Worm (Caenorhabditis elegans) whole organism, mixed stage, embryonic: Measurements from ENCODE around the gene C55A1.1.
"Not testable (repeated sequence)": the region's sequence is repeated elsewhere in the genome, so short reads cannot be mapped to it uniquely, and the experiment has no call there.

Source experiments
- M03D4.4 ChIP-seq: sonication (generic microtip); optimal IDR thresholded peaks from 2 replicates; lab custom pipeline; 2017; ENCODE audit warnings: mild to moderate bottlenecking, missing genetic modification characterization, missing compliant biosample characterization
- bed-3 ChIP-seq: fragments of 200-800 bp; sonication (Bioruptor generic); optimal IDR thresholded peaks from 3 replicates; lab custom pipeline; 2018; ENCODE audit warnings: mild to moderate bottlenecking, missing genetic modification characterization, moderate library complexity, missing compliant biosample characterization
- blmp-1 ChIP-seq: fragments of 150-350 bp; optimal IDR thresholded peaks from 2 replicates; lab custom pipeline; 2014; ENCODE audit warnings: missing biosample characterization, missing genetic modification characterization
- ceh-39 ChIP-seq: fragments of 150-350 bp; optimal IDR thresholded peaks from 2 replicates; lab custom pipeline; 2014; ENCODE audit warnings: missing biosample characterization, missing genetic modification characterization
- ceh-43 ChIP-seq: fragments of 200-800 bp; sonication (Bioruptor generic); optimal IDR thresholded peaks from 2 replicates; lab custom pipeline; 2018; ENCODE audit warnings: mild to moderate bottlenecking, missing genetic modification characterization, moderate library complexity, missing compliant biosample characterization
- ceh-83 ChIP-seq: fragments of 200-800 bp; sonication (Bioruptor generic); optimal IDR thresholded peaks from 2 replicates; lab custom pipeline; 2018; ENCODE audit warnings: mild to moderate bottlenecking, missing genetic modification characterization, missing compliant biosample characterization
- ces-1 ChIP-seq: fragments of 150-350 bp; optimal IDR thresholded peaks from 2 replicates; lab custom pipeline; 2014; ENCODE audit warnings: missing biosample characterization, missing genetic modification reagents, missing genetic modification characterization
- cnd-1 ChIP-seq: fragments of 200-800 bp; sonication (Bioruptor generic); optimal IDR thresholded peaks from 2 replicates; lab custom pipeline; 2018; ENCODE audit warnings: mild to moderate bottlenecking, missing genetic modification characterization, missing compliant biosample characterization
- drap-1 ChIP-seq: fragments of 200-800 bp; sonication (Bioruptor generic); optimal IDR thresholded peaks from 3 replicates; lab custom pipeline; 2018; ENCODE audit warnings: mild to moderate bottlenecking, missing genetic modification characterization, missing compliant biosample characterization
- elt-1 ChIP-seq: sonication (generic microtip); optimal IDR thresholded peaks from 2 replicates; lab custom pipeline; 2017; ENCODE audit warnings: missing genetic modification characterization, mild to moderate bottlenecking, missing compliant biosample characterization, antibody characterized with exemption, moderate library complexity, borderline replicate concordance; ENCODE audit not compliant: insufficient read depth
- elt-3 ChIP-seq: fragments of 150-350 bp; optimal IDR thresholded peaks from 2 replicates; lab custom pipeline; 2014; ENCODE audit warnings: missing biosample characterization, missing genetic modification characterization
- flh-1 ChIP-seq: fragments of 200-800 bp; sonication (Bioruptor generic); optimal IDR thresholded peaks from 2 replicates; lab custom pipeline; 2018; ENCODE audit warnings: mild to moderate bottlenecking, missing genetic modification characterization, moderate library complexity, missing compliant biosample characterization
- ham-2 ChIP-seq: fragments of 200-800 bp; sonication (Bioruptor generic); optimal IDR thresholded peaks from 2 replicates; lab custom pipeline; 2018; ENCODE audit warnings: mild to moderate bottlenecking, missing genetic modification characterization, missing compliant biosample characterization
- hlh-1 ChIP-seq: fragments of 150-350 bp; optimal IDR thresholded peaks from 2 replicates; lab custom pipeline; 2014; ENCODE audit warnings: missing biosample characterization, missing genetic modification reagents, missing genetic modification characterization
- lin-13 ChIP-seq: fragments of 150-350 bp; optimal IDR thresholded peaks from 2 replicates; lab custom pipeline; 2014; ENCODE audit warnings: missing biosample characterization, missing genetic modification characterization
- lin-32 ChIP-seq: fragments of 200-800 bp; sonication (Bioruptor generic); optimal IDR thresholded peaks from 2 replicates; lab custom pipeline; 2018; ENCODE audit warnings: mild to moderate bottlenecking, missing genetic modification characterization, missing compliant biosample characterization
- lsy-2 ChIP-seq: fragments of 150-350 bp; optimal IDR thresholded peaks from 2 replicates; lab custom pipeline; 2014; ENCODE audit warnings: missing biosample characterization, missing genetic modification characterization
- mab-5 ChIP-seq: fragments of 150-350 bp; optimal IDR thresholded peaks from 2 replicates; lab custom pipeline; 2014; ENCODE audit warnings: missing biosample characterization, missing genetic modification characterization
- mep-1 ChIP-seq: fragments of 150-350 bp; optimal IDR thresholded peaks from 2 replicates; lab custom pipeline; 2017; ENCODE audit warnings: missing biosample characterization, missing genetic modification reagents, missing genetic modification characterization, inconsistent platforms
- mls-2 ChIP-seq: sonication (generic microtip); optimal IDR thresholded peaks from 2 replicates; lab custom pipeline; 2016; ENCODE audit warnings: mild to moderate bottlenecking, missing genetic modification characterization, moderate library complexity, missing compliant biosample characterization
- nhr-12 ChIP-seq: fragments of 150-350 bp; optimal IDR thresholded peaks from 2 replicates; lab custom pipeline; 2014; ENCODE audit warnings: missing biosample characterization, missing genetic modification characterization
- nhr-2 ChIP-seq: fragments of 150-350 bp; optimal IDR thresholded peaks from 2 replicates; lab custom pipeline; 2014; ENCODE audit warnings: missing biosample characterization, missing genetic modification characterization
- nhr-237 ChIP-seq: fragments of 150-350 bp; optimal IDR thresholded peaks from 2 replicates; lab custom pipeline; 2014; ENCODE audit warnings: missing biosample characterization, missing genetic modification characterization
- nhr-28 ChIP-seq: fragments of 150-350 bp; optimal IDR thresholded peaks from 2 replicates; lab custom pipeline; 2014; ENCODE audit warnings: missing biosample characterization, missing genetic modification characterization
- nhr-76 ChIP-seq: sonication (generic microtip); optimal IDR thresholded peaks from 2 replicates; lab custom pipeline; 2017; ENCODE audit warnings: missing biosample characterization, missing genetic modification characterization
- pha-4 ChIP-seq: fragments of 150-350 bp; optimal IDR thresholded peaks from 2 replicates; lab custom pipeline; 2018; ENCODE audit warnings: missing biosample characterization, missing genetic modification reagents, missing genetic modification characterization
- sem-2 ChIP-seq: fragments of 200-800 bp; sonication (Bioruptor generic); optimal IDR thresholded peaks from 2 replicates; lab custom pipeline; 2018; ENCODE audit warnings: mild to moderate bottlenecking, missing genetic modification characterization, missing compliant biosample characterization
- snpc-4 ChIP-seq: fragments of 150-350 bp; optimal IDR thresholded peaks from 2 replicates; lab custom pipeline; 2014; ENCODE audit warnings: missing biosample characterization, missing genetic modification characterization
- sptf-1 ChIP-seq: sonication (generic microtip); optimal IDR thresholded peaks from 2 replicates; lab custom pipeline; 2017; ENCODE audit warnings: mild to moderate bottlenecking, missing genetic modification characterization, moderate library complexity, missing compliant biosample characterization
- tbx-8 ChIP-seq: fragments of 200-800 bp; sonication (Bioruptor generic); optimal IDR thresholded peaks from 2 replicates; lab custom pipeline; 2018; ENCODE audit warnings: mild to moderate bottlenecking, missing genetic modification characterization, moderate library complexity, missing compliant biosample characterization
- unc-120 ChIP-seq: sonication (generic microtip); optimal IDR thresholded peaks from 2 replicates; lab custom pipeline; 2017; ENCODE audit warnings: missing genetic modification characterization, missing compliant biosample characterization; ENCODE audit not compliant: poor library complexity, severe bottlenecking
- unc-39 ChIP-seq: fragments of 150-350 bp; optimal IDR thresholded peaks from 2 replicates; lab custom pipeline; 2014; ENCODE audit warnings: missing biosample characterization, missing genetic modification characterization
- unc-62 ChIP-seq: fragments of 150-350 bp; optimal IDR thresholded peaks from 2 replicates; lab custom pipeline; 2014; ENCODE audit warnings: missing biosample characterization, missing genetic modification reagents, missing genetic modification characterization
- zip-8 ChIP-seq: fragments of 150-350 bp; optimal IDR thresholded peaks from 2 replicates; lab custom pipeline; 2014; ENCODE audit warnings: missing biosample characterization, missing genetic modification characterization
- ztf-11 ChIP-seq: fragments of 150-350 bp; optimal IDR thresholded peaks from 2 replicates; lab custom pipeline; 2014; ENCODE audit warnings: missing biosample characterization, missing genetic modification characterization

C55A1.1 gene

ce11 chrV:15590183-15590667 lies 31.4 kb upstream of the C55A1.1 start, which contains the start of gene F28F8.7:
Gene F28F8.7 (minus strand): TSS chrV:15590617.
- peak; percentile 88 for TF ChIP-seq lsy-2

DNA sequence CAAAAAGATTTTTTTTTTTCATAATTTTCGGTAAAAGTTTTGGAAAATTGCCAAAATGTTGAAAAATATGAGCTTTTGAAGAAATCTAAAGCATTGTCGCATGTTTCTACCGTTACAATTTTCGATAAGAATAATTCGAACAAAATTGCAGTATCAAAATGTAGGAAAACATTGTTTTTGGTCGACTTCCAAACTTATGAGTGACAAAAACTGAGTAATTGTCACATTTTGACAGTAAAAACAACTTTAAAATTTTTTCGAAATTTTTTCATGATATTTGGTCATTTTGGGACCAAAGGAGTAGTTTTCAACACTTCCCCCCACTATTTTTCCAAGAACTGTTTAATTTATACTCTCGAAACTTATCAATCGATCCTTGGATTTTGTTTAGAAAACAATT lies 27.0 kb upstream of the C55A1.1 start, which contains the start of gene fbxa-139:
Gene fbxa-139 (minus strand): TSS at position 101 of the 400 bp plus-strand sequence.
- no peak for TF ChIP-seq blmp-1 (tag; lab: Kevin White, UChicago)
- no peak for TF ChIP-seq unc-62
- no peak for TF ChIP-seq elt-3
- TF ChIP-seq nhr-237 = no peak

DNA sequence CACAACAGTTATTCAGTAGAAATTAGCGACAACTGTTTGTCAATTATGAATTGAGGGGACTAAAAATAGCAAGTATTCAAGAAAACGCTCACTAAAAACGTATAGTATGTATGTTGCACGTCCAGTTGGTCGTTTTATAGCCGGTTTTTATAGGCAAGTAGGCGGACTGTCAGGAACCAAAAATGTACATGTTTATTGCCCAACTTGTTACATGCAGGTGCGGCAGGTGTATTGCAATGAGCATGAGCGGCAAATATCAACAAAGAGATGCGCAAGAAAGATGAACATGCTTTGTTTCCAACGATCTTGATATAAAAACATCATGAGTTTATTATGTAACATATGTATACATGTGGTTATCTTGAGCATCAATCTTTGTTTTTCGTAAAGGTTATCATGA lies 21.9 kb upstream of the C55A1.1 start, which contains the start of gene B0391.14:
Gene B0391.14 (minus strand): TSS at position 101 of the 400 bp plus-strand sequence.
- TF ChIP-seq ceh-83 (GFP tag; lab: Kevin White, UChicago); ztf-11 (tag; lab: Kevin White, UChicago); elt-1 (tag; lab: Kevin White, UChicago): not testable (repeated sequence)

- no peak for TF ChIP-seq mep-1 (tag; lab: Kevin White, UChicago)
- no peak for TF ChIP-seq M03D4.4 (tag; lab: Kevin White, UChicago)
- TF ChIP-seq, all 35 proteins: peak for 0
Observed at ce11 chrV:15602253-15602652, 19.4 kb upstream of the C55A1.1 start, which contains the start of gene fbxa-152. Gene fbxa-152 (minus strand): TSS chrV:15602353.

DNA sequence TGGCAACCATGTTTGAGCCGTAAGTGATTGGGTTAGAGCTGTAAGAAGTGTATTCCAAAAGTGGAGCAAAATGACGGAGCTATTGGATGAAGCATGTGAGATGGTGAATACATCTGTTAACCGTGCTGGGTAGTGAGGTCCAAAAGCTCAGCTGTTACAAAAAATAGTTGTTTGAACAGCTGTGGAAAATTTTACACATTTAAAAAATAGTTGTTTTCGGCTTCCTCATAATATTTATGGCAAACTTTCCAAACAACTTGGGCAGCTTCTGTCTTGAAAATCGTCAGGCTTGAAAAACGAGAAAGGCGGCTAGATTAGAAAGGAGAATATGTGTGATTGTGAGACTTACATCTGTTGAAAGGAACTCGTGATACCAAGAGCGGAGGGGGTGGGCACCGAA lies 16.6 kb upstream of the C55A1.1 start, which contains the start of gene fbxa-154:
Gene fbxa-154 (minus strand): TSS at position 101 of the 400 bp plus-strand sequence.
- TF ChIP-seq snpc-4 (tag; lab: Kevin White, UChicago) (no peak), sem-2 (GFP tag; lab: Kevin White, UChicago) (no peak), ceh-43 (GFP tag; lab: Kevin White, UChicago) (no peak), elt-3 (no peak), blmp-1 (tag; lab: Kevin White, UChicago) (no peak), unc-62 (no peak), hlh-1 (tag; lab: Kevin White, UChicago) (no peak), drap-1 (GFP tag; lab: Kevin White, UChicago) (no peak), nhr-12 (tag; lab: Kevin White, UChicago) (no peak), elt-1 (tag; lab: Kevin White, UChicago) (no peak), mep-1 (tag; lab: Kevin White, UChicago) (no peak), ces-1 (GFP tag; lab: Kevin White, UChicago) (no peak), nhr-237 (no peak), lin-32 (GFP tag; lab: Kevin White, UChicago) (no peak), M03D4.4 (tag; lab: Kevin White, UChicago) (no peak), ceh-83 (GFP tag; lab: Kevin White, UChicago) (no peak)

DNA sequence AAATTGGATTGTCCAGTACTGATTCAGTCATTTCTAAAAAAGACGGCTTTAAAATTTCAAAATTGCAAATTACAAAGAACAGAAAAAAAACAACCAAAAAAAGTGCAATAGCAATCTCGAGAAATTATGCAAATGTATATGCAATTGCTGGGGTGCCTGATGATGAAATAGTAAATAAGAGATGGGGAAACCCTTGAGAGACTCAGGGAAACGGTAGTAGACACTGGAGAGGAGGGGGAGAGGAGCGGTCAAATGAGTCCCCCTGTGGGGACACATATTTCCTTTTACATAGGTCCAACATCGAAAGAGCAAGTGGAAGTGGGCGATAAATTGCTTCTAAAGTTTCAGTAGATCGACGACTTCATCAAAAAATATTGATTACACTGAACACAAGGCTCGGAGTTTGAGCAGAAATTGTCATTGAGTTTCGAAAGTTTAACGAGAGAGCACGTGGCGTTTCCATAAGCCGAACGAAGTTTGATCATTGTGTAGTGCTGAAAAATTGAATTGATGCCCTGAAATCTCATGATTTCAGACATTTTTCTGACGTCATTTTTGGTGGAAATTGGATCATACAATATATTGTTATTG lies 11.2 kb upstream of the C55A1.1 start, which contains the start of the genes fbxa-153 and str-12:
Gene fbxa-153 (minus strand): TSS at position 35 of the 591 bp plus-strand sequence.
Gene str-12 (plus strand): TSS at position 541 of the 591 bp plus-strand sequence.
- no peak for TF ChIP-seq unc-62
- peak; percentile 17 for TF ChIP-seq ham-2 (GFP tag; lab: Kevin White, UChicago)
- peak; percentile 20 for TF ChIP-seq zip-8
- TF ChIP-seq unc-120 (tag; lab: Kevin White, UChicago) = no peak
- peak; percentile 52 for TF ChIP-seq cnd-1
- peak; percentile 62 for TF ChIP-seq drap-1 (GFP tag; lab: Kevin White, UChicago)
- no peak for TF ChIP-seq tbx-8 (GFP tag; lab: Kevin White, UChicago)
- TF ChIP-seq ceh-43 (GFP tag; lab: Kevin White, UChicago) = no peak
- TF ChIP-seq ces-1 (GFP tag; lab: Kevin White, UChicago) = peak; percentile 79
- TF ChIP-seq blmp-1 (tag; lab: Kevin White, UChicago) = no peak
- no peak for TF ChIP-seq flh-1 (GFP tag; lab: Kevin White, UChicago)
- no peak for TF ChIP-seq lin-32 (GFP tag; lab: Kevin White, UChicago)
- peak; percentile 7 for TF ChIP-seq M03D4.4 (tag; lab: Kevin White, UChicago)
- peak; percentile 44 for TF ChIP-seq mls-2 (tag; lab: Kevin White, UChicago)
- no peak for TF ChIP-seq nhr-28 (tag; lab: Kevin White, UChicago)
- peak; percentile 29 for TF ChIP-seq nhr-2 (tag; lab: Kevin White, UChicago)
- TF ChIP-seq sptf-1 (tag; lab: Kevin White, UChicago) = no peak
- TF ChIP-seq unc-39 (tag; lab: Kevin White, UChicago) = no peak
- TF ChIP-seq elt-3 = no peak
- TF ChIP-seq mep-1 (tag; lab: Kevin White, UChicago) = peak; percentile 85
- TF ChIP-seq pha-4 (tag; lab: Kevin White, UChicago) = peak; percentile 45
- no peak for TF ChIP-seq sem-2 (GFP tag; lab: Kevin White, UChicago)
- no peak for TF ChIP-seq elt-1 (tag; lab: Kevin White, UChicago)
- TF ChIP-seq ceh-83 (GFP tag; lab: Kevin White, UChicago) = no peak
- no peak for TF ChIP-seq ztf-11 (tag; lab: Kevin White, UChicago)
- TF ChIP-seq lsy-2 = no peak
- TF ChIP-seq bed-3 = no peak
- no peak for TF ChIP-seq hlh-1 (tag; lab: Kevin White, UChicago)
- TF ChIP-seq snpc-4 (tag; lab: Kevin White, UChicago) = no peak
- peak; percentile 48 for TF ChIP-seq ceh-39 (tag; lab: Kevin White, UChicago)
- TF ChIP-seq mab-5 = no peak
- TF ChIP-seq nhr-76 (tag; lab: Kevin White, UChicago) = no peak
- no peak for TF ChIP-seq nhr-237
- TF ChIP-seq nhr-12 (tag; lab: Kevin White, UChicago) = no peak
- no peak for TF ChIP-seq lin-13 (tag; lab: Kevin White, UChicago)
- TF ChIP-seq, all 35 proteins: peak for 11
